Worm (Caenorhabditis elegans) whole organism, early embryonic: ENCODE results near the gene srg-64.

ENCODE experiments used
- F13C5.2 ChIP-seq: sonication (generic microtip); optimal IDR thresholded peaks from 2 replicates; lab custom pipeline; 2017; ENCODE audit warnings: mild to moderate bottlenecking, missing genetic modification characterization, inconsistent platforms, missing compliant biosample characterization
- ceh-13 ChIP-seq: fragments of 200-800 bp; sonication (Bioruptor generic); optimal IDR thresholded peaks from 2 replicates; lab custom pipeline; 2018; ENCODE audit warnings: mild to moderate bottlenecking, missing genetic modification characterization, missing compliant biosample characterization
- flt-1 ChIP-seq: fragments of 200-800 bp; sonication (Bioruptor generic); IDR thresholded peaks from 2 replicates; pipeline ENCODE4 v1.3.6; 2022; ENCODE audit warnings: missing genetic modification characterization, missing compliant biosample characterization
- sea-1 ChIP-seq: fragments of 200-800 bp; sonication (Bioruptor generic); conservative IDR thresholded peaks from 2 replicates; pipeline ENCODE4 v1.3.6; 2022; ENCODE audit warnings: missing genetic modification characterization, missing compliant biosample characterization

ce11 chrX:15730342-15730741, 10.1 kb downstream of the srg-64 start:
- TF ChIP-seq F13C5.2 (no peak), sea-1 (GFP tag; lab: Robert Waterston, UW) (no peak), ceh-13 (no peak), flt-1 (GFP tag; lab: Robert Waterston, UW) (no peak)
